Worm (Caenorhabditis elegans): ENCODE measurements around the gene cki-2.

- TF ChIP-seq B0310.2 (tag; optimal IDR thresholded peaks at IDR 0.05) = no peak
- no peak for TF ChIP-seq ama-1 (optimal IDR thresholded peaks at IDR 0.05)
- TF ChIP-seq F13C5.2 (tag; optimal IDR thresholded peaks at IDR 0.05) = no peak
- no peak for TF ChIP-seq scrt-1 (GFP tag; IDR thresholded peaks at IDR 0.05)
- TF ChIP-seq tbx-37 (GFP tag; conservative IDR thresholded peaks at IDR 0.05) = no peak
- TF ChIP-seq ets-7 (tag; optimal IDR thresholded peaks at IDR 0.05) = no peak
- no peak for TF ChIP-seq aly-1 (tag; optimal IDR thresholded peaks at IDR 0.05)
- TF ChIP-seq hmbx-1 (tag; optimal IDR thresholded peaks at IDR 0.05) = no peak
- TF ChIP-seq ceh-36 (tag; optimal IDR thresholded peaks at IDR 0.05) = no peak
- TF ChIP-seq pes-1 (GFP tag; IDR thresholded peaks at IDR 0.05) = no peak
- no peak for TF ChIP-seq hmg-4 (GFP tag; optimal IDR thresholded peaks at IDR 0.05)
Observed at ce11 chrII:7838661-7839060, 22.4 kb downstream of the cki-2 start.
